Fruit fly (Drosophila melanogaster): Measurements from ENCODE around the gene CG6683.

The CG6683 gene

dm6 chr3L:8546355-8546771 is 31.6 kb upstream of the CG6683 start (continued):
- TF ChIP-seq CG4730 (GFP tag; IDR thresholded peaks at IDR 0.05) (no peak), kah (GFP tag; optimal IDR thresholded peaks at IDR 0.05) (peak; percentile 97), chinmo (GFP tag; IDR thresholded peaks at IDR 0.05; ENCODE audit: partially characterized antibody) (peak; percentile 91; the same call in 1 of the 4 replicates), Xrp1 (GFP tag; IDR thresholded peaks at IDR 0.05) (peak; percentile 38), fd102C (GFP tag; optimal IDR thresholded peaks at IDR 0.05) (peak; percentile 0), CG1792 (GFP tag; optimal IDR thresholded peaks at IDR 0.05) (no peak), sug (tag; optimal IDR thresholded peaks at IDR 0.05) (peak; percentile 23), BtbVII (GFP tag; optimal IDR thresholded peaks at IDR 0.05) (peak; percentile 39), bowl (GFP tag; IDR thresholded peaks at IDR 0.05) (0 out of 2 replicates have a peak, but pooled peaks have one; percentile 45), kni (GFP tag; optimal IDR thresholded peaks at IDR 0.05) (peak; percentile 29), CG7745 (tag; optimal IDR thresholded peaks at IDR 0.05) (no peak), crol (GFP tag; IDR thresholded peaks at IDR 0.05) (peak; percentile 97), CG4328 (GFP tag; optimal IDR thresholded peaks at IDR 0.05) (no peak), slbo (GFP tag; IDR thresholded peaks at IDR 0.05) (peak; percentile 39; the same call in 1 of the 2 replicates), Fer1 (GFP tag; optimal IDR thresholded peaks at IDR 0.05) (peak; percentile 36), bigmax (GFP tag; optimal IDR thresholded peaks at IDR 0.05) (peak; percentile 10), mirr (GFP tag; optimal IDR thresholded peaks at IDR 0.05) (peak; percentile 54), CG9727 (GFP tag; optimal IDR thresholded peaks at IDR 0.05) (no peak), CG11093 (GFP tag; IDR thresholded peaks at IDR 0.05) (no peak), corto (GFP tag; optimal IDR thresholded peaks at IDR 0.05) (peak; percentile 62), sr (GFP tag; IDR thresholded peaks at IDR 0.05) (0 out of 3 replicates have a peak, but pooled peaks have one; percentile 14), CG13894 (tag; optimal IDR thresholded peaks at IDR 0.05) (peak; percentile 47), cwo (GFP tag; optimal IDR thresholded peaks at IDR 0.05) (peak; percentile 45), Deaf1 (tag; optimal IDR thresholded peaks at IDR 0.05) (peak; percentile 84), CG6175 (GFP tag; IDR thresholded peaks at IDR 0.05) (peak; percentile 59; the same call in 2 of the 3 replicates), sob (GFP tag; IDR thresholded peaks at IDR 0.05) (0 out of 2 replicates have a peak, but pooled peaks have one; percentile 36), CG12769 (tag; optimal IDR thresholded peaks at IDR 0.05) (peak; percentile 91), Lim3 (GFP tag; IDR thresholded peaks at IDR 0.05) (no peak), grn (GFP tag; optimal IDR thresholded peaks at IDR 0.05) (no peak), CG1602 (GFP tag; optimal IDR thresholded peaks at IDR 0.05) (no peak), wek (GFP tag; optimal IDR thresholded peaks at IDR 0.05) (peak; percentile 41), shn (GFP tag; optimal IDR thresholded peaks at IDR 0.05) (peak; percentile 58), CG10431 (GFP tag; optimal IDR thresholded peaks at IDR 0.05) (peak; percentile 67), Spps (tag; optimal IDR thresholded peaks at IDR 0.05) (no peak), Dbx (GFP tag; IDR thresholded peaks at IDR 0.05) (peak; percentile 76; the same call in 2 of the 3 replicates), ara (GFP tag; IDR thresholded peaks at IDR 0.05) (no peak), Trl (optimal IDR thresholded peaks at IDR 0.05) (peak; percentile 94), Trl (GFP tag; optimal IDR thresholded peaks at IDR 0.05) (no peak), so (GFP tag; IDR thresholded peaks at IDR 0.05) (peak; percentile 48; the same call in 2 of the 3 replicates), gsb (GFP tag; IDR thresholded peaks at IDR 0.05) (peak; percentile 25; the same call in 1 of the 2 replicates), CrebB (tag; optimal IDR thresholded peaks at IDR 0.05) (peak; percentile 57), lab (GFP tag; optimal IDR thresholded peaks at IDR 0.05) (peak; percentile 28), CG10543 (GFP tag; optimal IDR thresholded peaks at IDR 0.05) (peak; percentile 58), bsh (GFP tag; optimal IDR thresholded peaks at IDR 0.05) (peak in 1 of 2 experiments; percentile 48), CG13287 (GFP tag; IDR thresholded peaks at IDR 0.05; ENCODE audit: partially characterized antibody) (peak; percentile 48; the same call in 1 of the 2 replicates), hkb (optimal IDR thresholded peaks at IDR 0.05) (no peak), hkb (GFP tag; IDR thresholded peaks at IDR 0.05) (0 out of 2 replicates have a peak, but pooled peaks have one; percentile 26), Blimp-1 (GFP tag; optimal IDR thresholded peaks at IDR 0.05) (no peak), CG17359 (tag; optimal IDR thresholded peaks at IDR 0.05) (peak; percentile 11), ken (GFP tag; IDR thresholded peaks at IDR 0.05) (0 out of 3 replicates have a peak, but pooled peaks have one; percentile 52)
